Worm (Caenorhabditis elegans) whole organism, L4 larva: Measurements from ENCODE around the gene Y48C3A.14.

ENCODE experiments used
- F44E2.7 ChIP-seq: fragments of 200-800 bp; sonication (Bioruptor generic); IDR thresholded peaks from 2 replicates; pipeline ENCODE4 v2.1.2; 2022; ENCODE audit warnings: missing genetic modification characterization, missing compliant biosample characterization
- fkh-10 ChIP-seq: fragments of 150-350 bp; optimal IDR thresholded peaks from 2 replicates; lab custom pipeline; 2014; ENCODE audit warnings: missing biosample characterization, missing genetic modification reagents, missing genetic modification characterization
- jun-1 ChIP-seq: fragments of 150-350 bp; optimal IDR thresholded peaks from 2 replicates; lab custom pipeline; 2014; ENCODE audit warnings: missing biosample characterization, missing genetic modification reagents, missing genetic modification characterization
- mdt-29 ChIP-seq: fragments of 200-800 bp; sonication (Bioruptor generic); IDR thresholded peaks from 2 replicates; pipeline ENCODE4 v1.3.6; 2022; ENCODE audit warnings: missing genetic modification reagents, missing genetic modification characterization, missing compliant biosample characterization
- nhr-10 ChIP-seq: fragments of 150-350 bp; optimal IDR thresholded peaks from 2 replicates; lab custom pipeline; 2014; ENCODE audit warnings: missing biosample characterization, missing genetic modification characterization
- nhr-77 ChIP-seq: fragments of 150-350 bp; optimal IDR thresholded peaks from 2 replicates; lab custom pipeline; 2014; ENCODE audit warnings: missing biosample characterization, missing genetic modification characterization
- snpc-1.2 ChIP-seq: fragments of 200-800 bp; sonication (Bioruptor generic); IDR thresholded peaks from 2 replicates; pipeline ENCODE4 v1.3.6; 2022; ENCODE audit warnings: missing genetic modification reagents, missing genetic modification characterization, missing compliant biosample characterization

DNA sequence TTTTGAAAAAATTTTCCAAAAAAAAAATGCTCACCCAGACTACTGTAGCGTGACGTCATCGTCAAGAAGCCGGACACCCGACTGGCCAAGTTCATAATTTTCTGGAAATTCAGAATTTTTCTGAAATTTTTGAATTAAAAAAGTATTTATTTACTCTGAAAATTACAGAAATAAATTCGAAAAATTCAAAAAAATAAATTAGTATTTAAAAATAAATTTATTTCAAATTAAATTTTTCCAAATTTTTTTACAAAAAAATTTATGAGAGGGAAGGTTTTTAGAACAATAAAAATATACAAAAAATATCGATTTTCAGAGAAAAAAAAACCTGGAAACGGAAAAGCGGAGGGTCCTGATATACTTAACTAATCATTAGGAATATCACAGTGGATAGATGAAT lies 47.2 kb downstream of the Y48C3A.14 start, which contains the start of gene Y48E1C.4:
- TF ChIP-seq nhr-77 (tag; lab: Kevin White, UChicago): no peak
- TF ChIP-seq fkh-10 (GFP tag; lab: Kevin White, UChicago): no peak
- no peak for TF ChIP-seq nhr-10 (tag; lab: Kevin White, UChicago)
- no peak for TF ChIP-seq F44E2.7 (GFP tag; lab: Robert Waterston, UW)
- no peak for TF ChIP-seq mdt-29 (GFP tag; lab: Robert Waterston, UW)
- no peak for TF ChIP-seq jun-1 (tag; lab: Kevin White, UChicago)
- TF ChIP-seq snpc-1.2 (GFP tag; lab: Robert Waterston, UW): no peak
